Worm (Caenorhabditis elegans) whole organism, late embryonic: Measurements from ENCODE around the gene F59B10.4.

Experiments used
- F13H6.1 ChIP-seq: sonication (generic microtip); optimal IDR thresholded peaks from 2 replicates; lab custom pipeline; 2016; ENCODE audit warnings: missing genetic modification characterization, missing compliant biosample characterization
- K02D7.2 ChIP-seq: sonication (generic microtip); optimal IDR thresholded peaks from 2 replicates; lab custom pipeline; 2017; ENCODE audit warnings: mild to moderate bottlenecking, missing genetic modification characterization, missing compliant biosample characterization
- K09A11.1 ChIP-seq: sonication (generic microtip); optimal IDR thresholded peaks from 2 replicates; lab custom pipeline; 2017; ENCODE audit warnings: antibody characterized with exemption, mild to moderate bottlenecking, missing genetic modification characterization, missing compliant biosample characterization; ENCODE audit not compliant: insufficient read depth
- ahr-1 ChIP-seq: sonication (generic microtip); optimal IDR thresholded peaks from 2 replicates; lab custom pipeline; 2016; ENCODE audit warnings: missing genetic modification characterization, missing compliant biosample characterization
- ceh-14 ChIP-seq: sonication (generic microtip); optimal IDR thresholded peaks from 2 replicates; lab custom pipeline; 2016; ENCODE audit warnings: missing genotype, missing genetic modification characterization, missing compliant biosample characterization
- ceh-18 ChIP-seq: sonication (generic microtip); optimal IDR thresholded peaks from 2 replicates; lab custom pipeline; 2016; ENCODE audit warnings: missing genetic modification characterization, missing compliant biosample characterization
- ceh-30 ChIP-seq: fragments of 150-350 bp; optimal IDR thresholded peaks from 2 replicates; lab custom pipeline; 2014; ENCODE audit warnings: missing biosample characterization, missing genetic modification characterization
- ceh-31 ChIP-seq: sonication (generic microtip); optimal IDR thresholded peaks from 2 replicates; lab custom pipeline; 2016; ENCODE audit warnings: missing genetic modification characterization, missing compliant biosample characterization
- ceh-45 ChIP-seq: fragments of 200-800 bp; sonication (Bioruptor generic); IDR thresholded peaks from 2 replicates; pipeline ENCODE4 v1.3.6; 2022; ENCODE audit warnings: missing genetic modification reagents, missing genetic modification characterization, missing compliant biosample characterization
- ceh-48 ChIP-seq: sonication (generic microtip); optimal IDR thresholded peaks from 2 replicates; lab custom pipeline; 2016; ENCODE audit warnings: missing genetic modification characterization, inconsistent platforms, missing compliant biosample characterization
- ceh-6 ChIP-seq: fragments of 200-800 bp; sonication (Bioruptor generic); optimal IDR thresholded peaks from 2 replicates; lab custom pipeline; 2018; ENCODE audit warnings: mild to moderate bottlenecking, missing genetic modification characterization, missing compliant biosample characterization
- elt-2 ChIP-seq: sonication (generic microtip); optimal IDR thresholded peaks from 2 replicates; lab custom pipeline; 2016; ENCODE audit warnings: missing genetic modification reagents, missing genetic modification characterization, missing compliant biosample characterization
- elt-4 ChIP-seq: sonication (generic microtip); optimal IDR thresholded peaks from 2 replicates; lab custom pipeline; 2016; ENCODE audit warnings: missing genetic modification characterization, missing compliant biosample characterization
- eyg-1 ChIP-seq: sonication (generic microtip); optimal IDR thresholded peaks from 2 replicates; lab custom pipeline; 2016; ENCODE audit warnings: missing genotype, missing genetic modification characterization, missing compliant biosample characterization
- fax-1 ChIP-seq: sonication (generic microtip); optimal IDR thresholded peaks from 2 replicates; lab custom pipeline; 2016; ENCODE audit warnings: missing genotype, missing genetic modification characterization, missing compliant biosample characterization
- fkh-10 ChIP-seq: fragments of 150-350 bp; optimal IDR thresholded peaks from 2 replicates; lab custom pipeline; 2014; ENCODE audit warnings: missing biosample characterization, missing genetic modification reagents, missing genetic modification characterization
- gmeb-2 ChIP-seq: sonication (generic microtip); optimal IDR thresholded peaks from 2 replicates; lab custom pipeline; 2016; ENCODE audit warnings: missing genetic modification characterization, inconsistent platforms, missing compliant biosample characterization
- hlh-13 ChIP-seq: fragments of 200-800 bp; sonication (Bioruptor generic); optimal IDR thresholded peaks from 2 replicates; lab custom pipeline; 2018; ENCODE audit warnings: mild to moderate bottlenecking, missing genetic modification characterization, missing compliant biosample characterization
- hlh-15 ChIP-seq: sonication (generic microtip); optimal IDR thresholded peaks from 2 replicates; lab custom pipeline; 2016; ENCODE audit warnings: missing genetic modification characterization, missing compliant biosample characterization
- hlh-30 ChIP-seq: sonication (generic microtip); optimal IDR thresholded peaks from 2 replicates; lab custom pipeline; 2017; ENCODE audit warnings: antibody characterized with exemption, missing genetic modification characterization, missing compliant biosample characterization; ENCODE audit not compliant: insufficient read depth
- hlh-6 ChIP-seq: sonication (generic microtip); optimal IDR thresholded peaks from 2 replicates; lab custom pipeline; 2016; ENCODE audit warnings: missing genotype, missing genetic modification characterization, missing compliant biosample characterization
- lim-6 ChIP-seq: sonication (generic microtip); optimal IDR thresholded peaks from 2 replicates; lab custom pipeline; 2016; ENCODE audit warnings: missing genetic modification characterization, missing compliant biosample characterization
- madf-2 ChIP-seq: sonication (generic microtip); optimal IDR thresholded peaks from 2 replicates; lab custom pipeline; 2017; ENCODE audit warnings: missing genetic modification characterization, missing compliant biosample characterization
- nhr-232 ChIP-seq: sonication (generic microtip); optimal IDR thresholded peaks from 2 replicates; lab custom pipeline; 2016; ENCODE audit warnings: missing genetic modification characterization, missing compliant biosample characterization
- pat-9 ChIP-seq: fragments of 200-800 bp; sonication (Bioruptor generic); optimal IDR thresholded peaks from 2 replicates; lab custom pipeline; 2018; ENCODE audit warnings: mild to moderate bottlenecking, missing genetic modification characterization, moderate library complexity, missing compliant biosample characterization
- pha-4 ChIP-seq: fragments of 150-350 bp; optimal IDR thresholded peaks from 2 replicates; lab custom pipeline; 2018; ENCODE audit warnings: missing biosample characterization, missing genetic modification reagents, missing genetic modification characterization
- pros-1 ChIP-seq: fragments of 150-350 bp; optimal IDR thresholded peaks from 2 replicates; lab custom pipeline; 2014; ENCODE audit warnings: missing biosample characterization, missing genetic modification reagents, missing genetic modification characterization
- ref-2 ChIP-seq: sonication (generic microtip); optimal IDR thresholded peaks from 2 replicates; lab custom pipeline; 2016; ENCODE audit warnings: missing genetic modification characterization, missing compliant biosample characterization
- rnt-1 ChIP-seq: sonication (generic microtip); optimal IDR thresholded peaks from 2 replicates; lab custom pipeline; 2016; ENCODE audit warnings: missing genetic modification characterization, missing compliant biosample characterization
- sox-2 ChIP-seq: fragments of 200-800 bp; sonication (Bioruptor generic); IDR thresholded peaks from 2 replicates; pipeline ENCODE4 v1.3.6; 2022; ENCODE audit warnings: missing genetic modification reagents, missing genetic modification characterization, missing compliant biosample characterization
- sox-4 ChIP-seq: sonication (generic microtip); optimal IDR thresholded peaks from 2 replicates; lab custom pipeline; 2017; ENCODE audit warnings: mild to moderate bottlenecking, missing genetic modification characterization, inconsistent platforms, missing compliant biosample characterization
- tbx-2 ChIP-seq: sonication (generic microtip); optimal IDR thresholded peaks from 2 replicates; lab custom pipeline; 2016; ENCODE audit warnings: missing genetic modification characterization, missing compliant biosample characterization
- tbx-7 ChIP-seq: sonication (generic microtip); optimal IDR thresholded peaks from 2 replicates; lab custom pipeline; 2016; ENCODE audit warnings: missing genotype, missing genetic modification characterization, missing compliant biosample characterization
- ttx-3 ChIP-seq: sonication (generic microtip); optimal IDR thresholded peaks from 2 replicates; lab custom pipeline; 2016; ENCODE audit warnings: missing genetic modification reagents, missing genetic modification characterization, missing compliant biosample characterization
- zip-5 ChIP-seq: sonication (generic microtip); optimal IDR thresholded peaks from 2 replicates; lab custom pipeline; 2016; ENCODE audit warnings: missing genetic modification characterization, missing compliant biosample characterization

F59B10.4 gene

DNA sequence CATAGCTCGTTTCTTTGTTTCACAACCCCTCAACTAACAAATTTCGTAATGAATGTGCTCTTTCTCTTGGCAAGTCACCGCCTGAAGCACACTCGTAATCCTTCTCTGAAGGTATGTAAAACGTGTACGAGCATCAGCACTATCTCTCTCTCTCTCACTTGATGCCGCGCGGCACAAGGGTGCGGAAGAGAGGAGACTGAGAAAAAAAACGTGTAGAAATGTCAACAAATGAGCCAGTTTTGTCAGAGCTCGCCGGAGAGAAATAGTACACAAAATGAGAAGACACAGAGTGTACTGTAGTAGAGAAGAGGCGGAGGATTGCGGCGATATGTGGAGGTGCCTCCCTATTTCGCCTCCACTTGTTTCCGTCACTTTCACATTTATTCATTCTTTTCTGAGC is 8.7 kb downstream of the F59B10.4 start, which contains the start of gene F59B10.3:
Gene F59B10.3 (plus strand): TSS at position 301 of the 400 bp plus-strand sequence.
- no peak for TF ChIP-seq ceh-6
- TF ChIP-seq ttx-3 (tag; lab: Kevin White, UChicago): no peak
- no peak for TF ChIP-seq fkh-10 (GFP tag; lab: Kevin White, UChicago)
- TF ChIP-seq elt-2 (tag; lab: Kevin White, UChicago): no peak
- TF ChIP-seq madf-2 (tag; lab: Kevin White, UChicago): no peak
- TF ChIP-seq gmeb-2 (tag; lab: Kevin White, UChicago): no peak
- TF ChIP-seq zip-5 (tag; lab: Kevin White, UChicago): no peak
- TF ChIP-seq F13H6.1 (tag; lab: Kevin White, UChicago): no peak
- TF ChIP-seq hlh-15 (tag; lab: Kevin White, UChicago): no peak
- TF ChIP-seq tbx-7 (tag; lab: Kevin White, UChicago): no peak

DNA sequence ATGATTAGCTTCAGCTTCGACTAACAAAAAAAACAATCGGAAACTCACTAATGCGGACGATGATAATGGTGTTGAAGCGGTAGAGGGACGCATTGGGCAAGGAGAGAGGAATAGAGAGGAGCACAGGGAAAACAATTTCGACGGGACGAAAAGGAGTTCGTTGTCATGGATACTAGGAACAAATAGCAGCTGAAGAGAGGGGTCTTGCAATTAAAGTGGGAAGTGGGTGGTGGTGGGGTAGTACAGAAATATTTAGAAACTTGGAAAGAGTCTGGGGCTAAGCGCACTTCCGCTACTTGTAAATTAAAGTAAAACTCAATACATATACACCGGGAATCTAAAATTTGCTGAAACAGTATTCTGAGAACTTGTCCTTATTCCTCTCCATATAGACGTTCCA is 9.2 kb downstream of the F59B10.4 start, which contains the start of gene F59B10.2:
Gene F59B10.2 (minus strand): TSS at position 101 of the 400 bp plus-strand sequence.
- TF ChIP-seq tbx-2 (tag; lab: Kevin White, UChicago) (no peak), lim-6 (tag; lab: Kevin White, UChicago) (no peak), ceh-18 (no peak), sox-2 (GFP tag; lab: Robert Waterston, UW) (no peak), hlh-13 (GFP tag; lab: Kevin White, UChicago) (no peak), K09A11.1 (no peak), F13H6.1 (tag; lab: Kevin White, UChicago) (no peak), ref-2 (tag; lab: Kevin White, UChicago) (no peak), K02D7.2 (tag; lab: Kevin White, UChicago) (no peak), ahr-1 (tag; lab: Kevin White, UChicago) (no peak), hlh-15 (tag; lab: Kevin White, UChicago) (no peak), ttx-3 (tag; lab: Kevin White, UChicago) (no peak), pha-4 (tag; lab: Kevin White, UChicago) (no peak), pros-1 (tag; lab: Kevin White, UChicago) (no peak), elt-4 (no peak)

- TF ChIP-seq pros-1 (tag; lab: Kevin White, UChicago) (no peak), sox-4 (tag; lab: Kevin White, UChicago) (no peak), ref-2 (tag; lab: Kevin White, UChicago) (no peak), eyg-1 (tag; lab: Kevin White, UChicago) (no peak), hlh-30 (tag; lab: Kevin White, UChicago) (no peak), lim-6 (tag; lab: Kevin White, UChicago) (no peak), ceh-14 (tag; lab: Kevin White, UChicago) (no peak), ceh-31 (tag; lab: Kevin White, UChicago) (no peak)
Observed at ce11 chrII:10507906-10508305, 11.0 kb downstream of the F59B10.4 start.

- TF ChIP-seq F13H6.1 (tag; lab: Kevin White, UChicago): no peak
- TF ChIP-seq tbx-7 (tag; lab: Kevin White, UChicago): no peak
- TF ChIP-seq hlh-6 (tag; lab: Kevin White, UChicago): no peak
- TF ChIP-seq ceh-45: no peak
- TF ChIP-seq hlh-15 (tag; lab: Kevin White, UChicago): no peak
- no peak for TF ChIP-seq pat-9
- TF ChIP-seq ref-2 (tag; lab: Kevin White, UChicago): no peak
- no peak for TF ChIP-seq sox-4 (tag; lab: Kevin White, UChicago)
- TF ChIP-seq rnt-1 (tag; lab: Kevin White, UChicago): no peak
- no peak for TF ChIP-seq nhr-232
- no peak for TF ChIP-seq ceh-48
- no peak for TF ChIP-seq fax-1 (tag; lab: Kevin White, UChicago)
- no peak for TF ChIP-seq ceh-30 (tag; lab: Kevin White, UChicago)
Observed at ce11 chrII:10505949-10506348, 13.0 kb downstream of the F59B10.4 start.
